Worm (Caenorhabditis elegans) whole organism, L4/young adult: Measurements from ENCODE around the gene Y54G2A.37.

ENCODE experiments used
- W03F9.2 ChIP-seq: fragments of 150-350 bp; optimal IDR thresholded peaks from 2 replicates; lab custom pipeline; 2014; ENCODE audit warnings: missing biosample characterization, missing genetic modification characterization
- dao-5 ChIP-seq: sonication (generic microtip); optimal IDR thresholded peaks from 2 replicates; lab custom pipeline; 2016; ENCODE audit warnings: missing genotype, missing genetic modification characterization, moderate library complexity, missing compliant biosample characterization
- him-1 ChIP-seq: sonication (generic microtip); optimal IDR thresholded peaks from 2 replicates; lab custom pipeline; 2016; ENCODE audit warnings: missing genotype, missing genetic modification reagents, missing genetic modification characterization, missing compliant biosample characterization

- TF ChIP-seq W03F9.2 (tag; lab: Kevin White, UChicago) (no peak), him-1 (tag; lab: Kevin White, UChicago) (no peak), dao-5 (tag; lab: Kevin White, UChicago) (no peak)
Measured at ce11 chrIV:2785057-2785456, 35.5 kb upstream of the Y54G2A.37 start.
